Fruit fly (Drosophila melanogaster): ENCODE data around the gene tmod.

dm6 chr3R:30561207-30561606 is 28.8 kb downstream of the tmod start:
- TF ChIP-seq psq (optimal IDR thresholded peaks at IDR 0.05), result no peak
- TF ChIP-seq h (optimal IDR thresholded peaks at IDR 0.05), result no peak
- no peak for TF ChIP-seq ttk (optimal IDR thresholded peaks at IDR 0.05)
- TF ChIP-seq Myc (optimal IDR thresholded peaks at IDR 0.05), result no peak
